Fruit fly (Drosophila melanogaster) whole organism, embryonic: ENCODE results near the gene CG6800.

Source experiments
- ATbp ChIP-seq: fragments of 200-800 bp; sonication (Bioruptor generic); optimal IDR thresholded peaks from 2 replicates; lab custom pipeline; 2017; ENCODE audit warnings: missing biosample characterization, mild to moderate bottlenecking, missing genetic modification characterization, missing genetic modification reagents
- Atf6 ChIP-seq: fragments of 200-800 bp; sonication (Bioruptor generic); IDR thresholded peaks from 2 replicates; pipeline ENCODE4 v1.3.6; 2022; ENCODE audit warnings: missing biosample characterization, missing genetic modification characterization
- C15 ChIP-seq: fragments of 200-800 bp; sonication (Bioruptor generic); IDR thresholded peaks from 3 replicates; pipeline ENCODE4 v1.3.6; 2022; ENCODE audit warnings: missing biosample characterization, missing genetic modification characterization
- CG1024 ChIP-seq: fragments of 200-800 bp; sonication (Bioruptor generic); IDR thresholded peaks from 2 replicates; pipeline ENCODE4 v1.3.6; 2022; ENCODE audit warnings: missing biosample characterization, missing genetic modification characterization
- CG10274 ChIP-seq: fragments of 200-800 bp; sonication (Bioruptor generic); optimal IDR thresholded peaks from 3 replicates; lab custom pipeline; 2017; ENCODE audit warnings: missing biosample characterization, mild to moderate bottlenecking, missing genetic modification characterization
- CG10979 ChIP-seq: fragments of 200-800 bp; sonication (Bioruptor generic); optimal IDR thresholded peaks from 2 replicates; lab custom pipeline; 2018; ENCODE audit warnings: missing biosample characterization, mild to moderate bottlenecking, missing genetic modification characterization, moderate library complexity
- CG11456 ChIP-seq: fragments of 200-800 bp; sonication (Bioruptor generic); IDR thresholded peaks from 3 replicates; pipeline ENCODE4 v1.3.6; 2022; ENCODE audit warnings: missing biosample characterization, missing genetic modification characterization
- CG13424 ChIP-seq: fragments of 200-800 bp; sonication (Bioruptor generic); optimal IDR thresholded peaks from 2 replicates; lab custom pipeline; 2019; ENCODE audit warnings: missing biosample characterization, mild to moderate bottlenecking, missing genetic modification characterization, moderate library complexity
- CG15011 ChIP-seq: fragments of 200-800 bp; sonication (Bioruptor generic); optimal IDR thresholded peaks from 3 replicates; lab custom pipeline; 2018; ENCODE audit warnings: missing biosample characterization, mild to moderate bottlenecking, missing genetic modification characterization
- CG17186 ChIP-seq: fragments of 200-800 bp; sonication (Bioruptor generic); optimal IDR thresholded peaks from 3 replicates; lab custom pipeline; 2017; ENCODE audit warnings: missing biosample characterization, missing genetic modification reagents, missing genetic modification characterization
- CG17829 ChIP-seq: fragments of 200-800 bp; optimal IDR thresholded peaks from 2 replicates; lab custom pipeline; 2019; ENCODE audit warnings: missing biosample characterization, mild to moderate bottlenecking, missing genetic modification characterization, moderate library complexity
- CG2678 ChIP-seq: fragments of 200-800 bp; sonication (Bioruptor generic); optimal IDR thresholded peaks from 3 replicates; lab custom pipeline; 2019; ENCODE audit warnings: missing biosample characterization, mild to moderate bottlenecking, missing genetic modification characterization, moderate library complexity
- CG30403 ChIP-seq: fragments of 200-800 bp; sonication (Bioruptor generic); optimal IDR thresholded peaks from 3 replicates; lab custom pipeline; 2016; ENCODE audit warnings: missing biosample characterization, missing genetic modification characterization
- CG32767 ChIP-seq: fragments of 200-800 bp; sonication (Bioruptor generic); IDR thresholded peaks from 2 replicates; pipeline ENCODE4 v1.3.6; 2022; ENCODE audit warnings: missing biosample characterization, missing genetic modification characterization
- CG34224 ChIP-seq: fragments of 200-800 bp; sonication (Bioruptor generic); IDR thresholded peaks from 3 replicates; pipeline ENCODE4 v1.3.6; 2022; ENCODE audit warnings: missing biosample characterization, missing genetic modification characterization; ENCODE audit not compliant: partially characterized antibody
- CG34376 ChIP-seq: fragments of 200-800 bp; sonication (Bioruptor generic); optimal IDR thresholded peaks from 2 replicates; lab custom pipeline; 2018; ENCODE audit warnings: missing biosample characterization, mild to moderate bottlenecking, missing genetic modification characterization
- CG3838 ChIP-seq: fragments of 200-800 bp; sonication (Bioruptor generic); optimal IDR thresholded peaks from 3 replicates; lab custom pipeline; 2016; ENCODE audit warnings: missing biosample characterization, missing genetic modification characterization
- CG4282 ChIP-seq: fragments of 200-800 bp; sonication (Bioruptor generic); optimal IDR thresholded peaks from 2 replicates; lab custom pipeline; 2016; ENCODE audit warnings: missing biosample characterization, missing genetic modification characterization
- CG5245 ChIP-seq: fragments of 200-800 bp; sonication (Bioruptor generic); optimal IDR thresholded peaks from 3 replicates; lab custom pipeline; 2016; ENCODE audit warnings: missing biosample characterization, missing genetic modification characterization
- CG6254 ChIP-seq: fragments of 200-800 bp; sonication (Bioruptor generic); optimal IDR thresholded peaks from 3 replicates; lab custom pipeline; 2017; ENCODE audit warnings: mild to moderate bottlenecking, missing biosample characterization, missing genetic modification reagents, missing genetic modification characterization
- CG6765 ChIP-seq: fragments of 200-800 bp; sonication (Bioruptor generic); optimal IDR thresholded peaks from 3 replicates; lab custom pipeline; 2017; ENCODE audit warnings: missing biosample characterization, mild to moderate bottlenecking, missing genetic modification characterization
- Ets65A ChIP-seq: fragments of 200-800 bp; sonication (Bioruptor generic); peaks from one replicate; lab custom pipeline; 2016; ENCODE audit warnings: missing biosample characterization, missing genetic modification characterization
- Gsc ChIP-seq: fragments of 200-800 bp; sonication (Bioruptor generic); IDR thresholded peaks from 2 replicates; pipeline ENCODE4 v1.3.6; 2022; ENCODE audit warnings: missing biosample characterization, missing genetic modification characterization
- HLH3B ChIP-seq: fragments of 200-800 bp; sonication (Bioruptor generic); IDR thresholded peaks from 2 replicates; pipeline ENCODE4 v1.3.6; 2022; ENCODE audit warnings: missing biosample characterization, missing genetic modification characterization
- Mes4 ChIP-seq: fragments of 200-800 bp; sonication (Bioruptor generic); optimal IDR thresholded peaks from 2 replicates; lab custom pipeline; 2016; ENCODE audit warnings: missing biosample characterization, missing genetic modification characterization
- NFAT ChIP-seq: fragments of 200-800 bp; sonication (Bioruptor generic); IDR thresholded peaks from 2 replicates; pipeline ENCODE4 v1.3.6; 2022; ENCODE audit warnings: missing biosample characterization, missing genetic modification characterization
- NfI ChIP-seq: fragments of 200-800 bp; sonication (Bioruptor generic); optimal IDR thresholded peaks from 3 replicates; lab custom pipeline; 2018; ENCODE audit warnings: missing biosample characterization, mild to moderate bottlenecking, missing genetic modification characterization, moderate library complexity
- Rfx ChIP-seq: fragments of 200-800 bp; sonication (Bioruptor generic); IDR thresholded peaks from 2 replicates; pipeline ENCODE4 v1.3.6; 2022; ENCODE audit warnings: missing biosample characterization, missing genetic modification characterization
- Sox102F ChIP-seq: fragments of 200-800 bp; sonication (Bioruptor generic); optimal IDR thresholded peaks from 2 replicates; lab custom pipeline; 2018; ENCODE audit warnings: missing biosample characterization, mild to moderate bottlenecking, missing genetic modification characterization, moderate library complexity
- Ssrp ChIP-seq: fragments of 200-800 bp; sonication (Bioruptor generic); optimal IDR thresholded peaks from 2 replicates; lab custom pipeline; 2018; ENCODE audit warnings: missing biosample characterization, mild to moderate bottlenecking, missing genetic modification characterization, moderate library complexity
- ato ChIP-seq: fragments of 200-800 bp; sonication (Bioruptor generic); IDR thresholded peaks from 2 replicates; pipeline ENCODE4 v1.3.6; 2022; ENCODE audit warnings: missing biosample characterization, missing genetic modification characterization; ENCODE audit not compliant: partially characterized antibody
- crc ChIP-seq: fragments of 200-800 bp; sonication (Bioruptor generic); optimal IDR thresholded peaks from 2 replicates; lab custom pipeline; 2016; ENCODE audit warnings: missing biosample characterization, missing genetic modification characterization
- dimm ChIP-seq: fragments of 200-800 bp; sonication (Bioruptor generic); IDR thresholded peaks from 2 replicates; pipeline ENCODE4 v1.3.6; 2022; ENCODE audit warnings: missing biosample characterization, missing genetic modification characterization
- ems ChIP-seq: fragments of 200-800 bp; sonication (Bioruptor generic); optimal IDR thresholded peaks from 3 replicates; lab custom pipeline; 2016; ENCODE audit warnings: missing biosample characterization, missing genetic modification characterization
- ewg ChIP-seq: fragments of 200-800 bp; sonication (Bioruptor generic); optimal IDR thresholded peaks from 3 replicates; lab custom pipeline; 2017; ENCODE audit warnings: mild to moderate bottlenecking, missing biosample characterization, missing genetic modification reagents, missing genetic modification characterization
- exex ChIP-seq: fragments of 200-800 bp; sonication (Bioruptor generic); optimal IDR thresholded peaks from 4 replicates; lab custom pipeline; 2018; ENCODE audit warnings: missing biosample characterization, mild to moderate bottlenecking, missing genetic modification characterization, moderate library complexity
- h ChIP-seq: fragments of >200 bp; optimal IDR thresholded peaks from 2 replicates; lab custom pipeline; 2017
- her ChIP-seq: fragments of 200-800 bp; sonication (Bioruptor generic); optimal IDR thresholded peaks from 2 replicates; lab custom pipeline; 2016; ENCODE audit warnings: missing biosample characterization, missing genetic modification characterization
- ken ChIP-seq: fragments of 200-800 bp; sonication (Bioruptor generic); IDR thresholded peaks from 3 replicates; pipeline ENCODE4 v1.3.6; 2022; ENCODE audit warnings: missing biosample characterization, missing genetic modification characterization
- lilli ChIP-seq: fragments of 200-800 bp; sonication (Bioruptor generic); optimal IDR thresholded peaks from 3 replicates; lab custom pipeline; 2016; ENCODE audit warnings: missing biosample characterization, missing genetic modification characterization
- maf-S ChIP-seq: fragments of 200-800 bp; sonication (Bioruptor generic); optimal IDR thresholded peaks from 2 replicates; lab custom pipeline; 2016; ENCODE audit warnings: missing biosample characterization, missing genetic modification characterization
- nerfin-2 ChIP-seq: fragments of 200-800 bp; sonication (Bioruptor generic); IDR thresholded peaks from 2 replicates; pipeline ENCODE4 v1.3.6; 2022; ENCODE audit warnings: missing biosample characterization, missing genetic modification characterization; ENCODE audit not compliant: partially characterized antibody
- phol ChIP-seq: fragments of 200-800 bp; sonication (Bioruptor generic); optimal IDR thresholded peaks from 3 replicates; lab custom pipeline; 2018; ENCODE audit warnings: missing biosample characterization, mild to moderate bottlenecking, missing genetic modification characterization, moderate library complexity
- pnt ChIP-seq: fragments of 200-800 bp; sonication (Bioruptor generic); optimal IDR thresholded peaks from 3 replicates; lab custom pipeline; 2016; ENCODE audit warnings: missing biosample characterization, missing genetic modification characterization
- sd ChIP-seq: fragments of 200-800 bp; sonication (Bioruptor generic); optimal IDR thresholded peaks from 3 replicates; lab custom pipeline; 2018; ENCODE audit warnings: missing biosample characterization, mild to moderate bottlenecking, missing genetic modification characterization, moderate library complexity
- sens-2 ChIP-seq: fragments of 200-800 bp; sonication (Bioruptor generic); IDR thresholded peaks from 2 replicates; pipeline ENCODE4 v1.3.6; 2022; ENCODE audit warnings: missing biosample characterization, missing genetic modification characterization
- sima ChIP-seq: fragments of 200-800 bp; sonication (Bioruptor generic); optimal IDR thresholded peaks from 2 replicates; lab custom pipeline; 2016; ENCODE audit warnings: missing biosample characterization, missing genetic modification characterization
- tup ChIP-seq: fragments of 200-800 bp; sonication (Bioruptor generic); optimal IDR thresholded peaks from 2 replicates; lab custom pipeline; 2016; ENCODE audit warnings: missing biosample characterization, mild to moderate bottlenecking, missing genetic modification characterization, moderate library complexity
- vvl ChIP-seq: fragments of 200-800 bp; sonication (Bioruptor generic); IDR thresholded peaks from 2 replicates; pipeline ENCODE4 v1.3.6; 2022; ENCODE audit warnings: missing biosample characterization, missing genetic modification characterization
- wek ChIP-seq: fragments of 200-800 bp; sonication (Bioruptor generic); optimal IDR thresholded peaks from 3 replicates; lab custom pipeline; 2018; ENCODE audit warnings: missing biosample characterization, mild to moderate bottlenecking, missing genetic modification characterization, moderate library complexity
- yki ChIP-seq: fragments of >200 bp; optimal IDR thresholded peaks from 3 replicates; lab custom pipeline; 2018
- zfh2 ChIP-seq: fragments of 200-800 bp; sonication (Bioruptor generic); optimal IDR thresholded peaks from 2 replicates; lab custom pipeline; 2016; ENCODE audit warnings: missing biosample characterization, missing genetic modification characterization

The CG6800 gene

DNA sequence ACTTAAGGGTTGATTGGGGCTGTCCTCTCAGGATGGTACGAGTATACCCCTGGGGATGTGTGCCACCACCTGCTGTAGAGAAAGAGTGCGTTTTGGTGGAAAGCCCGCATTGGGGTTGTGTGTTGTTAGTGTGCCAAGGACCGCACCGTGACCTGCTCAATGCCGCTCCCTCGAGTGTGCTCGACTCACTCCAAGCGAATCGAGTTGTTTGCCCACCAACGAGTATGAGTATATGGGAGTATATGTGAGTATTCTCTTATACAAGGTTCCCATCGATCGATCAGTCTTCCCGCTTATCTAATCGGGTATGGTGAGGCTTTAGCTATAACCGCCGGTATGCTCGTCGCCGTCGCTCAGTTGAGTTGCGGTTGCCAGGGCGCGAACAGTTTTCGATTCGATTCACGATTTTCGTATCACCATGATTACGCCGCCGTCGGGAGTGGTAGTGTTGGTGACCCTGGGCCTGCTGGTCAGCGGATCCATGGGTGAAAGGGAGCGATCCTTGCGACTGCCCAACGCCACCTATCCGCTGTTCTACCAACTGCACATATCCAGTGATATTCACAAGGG, 36.1 kb upstream of the CG6800 start, which contains the start of gene CG5849 (continued):
- no peak for TF ChIP-seq CG6765 (GFP tag; lab: Kevin White, UChicago)
- TF ChIP-seq maf-S (GFP tag; lab: Kevin White, UChicago) = no peak
- TF ChIP-seq CG10979 (tag; lab: Kevin White, UChicago) = no peak
- 0 out of 3 replicates have a peak, but pooled peaks have one; percentile 12 for TF ChIP-seq CG34224
- no peak for TF ChIP-seq her
- TF ChIP-seq Rfx = no peak
- TF ChIP-seq CG2678 (tag; lab: Kevin White, UChicago) = no peak
- no peak for TF ChIP-seq Ssrp (tag; lab: Kevin White, UChicago)
- no peak for TF ChIP-seq CG32767 (GFP tag; lab: Robert Waterston, UW)
- no peak for TF ChIP-seq CG17829 (tag; lab: Kevin White, UChicago)
- no peak for TF ChIP-seq h (lab: Kevin White, UChicago)
- peak; percentile 45 for TF ChIP-seq CG34376
- TF ChIP-seq pnt (GFP tag; lab: Kevin White, UChicago) = no peak
- no peak for TF ChIP-seq sima (GFP tag; lab: Kevin White, UChicago)
- no peak for TF ChIP-seq nerfin-2 (GFP tag; lab: Robert Waterston, UW)
- TF ChIP-seq Gsc (GFP tag; lab: Robert Waterston, UW) = no peak
- TF ChIP-seq CG30403 (GFP tag; lab: Kevin White, UChicago) = no peak
- no peak for TF ChIP-seq NFAT
- TF ChIP-seq CG13424 = no peak
- peak; percentile 43 for TF ChIP-seq Ets65A (GFP tag; lab: Kevin White, UChicago)
- TF ChIP-seq Atf6 = no peak
- TF ChIP-seq Sox102F = no peak
- no peak for TF ChIP-seq CG10274
- TF ChIP-seq CG11456 (GFP tag; lab: Robert Waterston, UW) = no peak
- TF ChIP-seq ewg (GFP tag; lab: Kevin White, UChicago) = no peak
- TF ChIP-seq ato (GFP tag; lab: Robert Waterston, UW) = 0 out of 2 replicates have a peak, but pooled peaks have one; percentile 26
- TF ChIP-seq C15 (GFP tag; lab: Robert Waterston, UW) = no peak
- TF ChIP-seq CG15011 = no peak
- no peak for TF ChIP-seq crc (GFP tag; lab: Kevin White, UChicago)
- TF ChIP-seq Mes4 (GFP tag; lab: Kevin White, UChicago) = no peak
- no peak for TF ChIP-seq CG6254 (GFP tag; lab: Kevin White, UChicago)
- TF ChIP-seq ken = no peak
- no peak for TF ChIP-seq tup (GFP tag; lab: Kevin White, UChicago)
- TF ChIP-seq CG5245 = no peak
- no peak for TF ChIP-seq ems
- TF ChIP-seq yki = no peak
- TF ChIP-seq zfh2 (GFP tag; lab: Kevin White, UChicago) = no peak
- no peak for TF ChIP-seq CG3838
- TF ChIP-seq sens-2 (GFP tag; lab: Robert Waterston, UW) = no peak
- TF ChIP-seq HLH3B = no peak
- no peak for TF ChIP-seq NfI
- TF ChIP-seq CG17186 (GFP tag; lab: Kevin White, UChicago) = no peak
- peak; percentile 26 for TF ChIP-seq exex (tag; lab: Kevin White, UChicago)
- TF ChIP-seq sd (tag; lab: Kevin White, UChicago) = no peak
- no peak for TF ChIP-seq phol (tag; lab: Kevin White, UChicago)
- no peak for TF ChIP-seq lilli
- TF ChIP-seq wek (GFP tag; lab: Kevin White, UChicago) = no peak
- TF ChIP-seq CG1024 (GFP tag; lab: Robert Waterston, UW) = no peak
- no peak for TF ChIP-seq ATbp (GFP tag; lab: Kevin White, UChicago)
- no peak for TF ChIP-seq dimm (GFP tag; lab: Robert Waterston, UW)
- no peak for TF ChIP-seq CG4282 (GFP tag; lab: Kevin White, UChicago)
- TF ChIP-seq vvl (GFP tag; lab: Robert Waterston, UW) = no peak
